Worm (Caenorhabditis elegans): ENCODE measurements around the gene C03B1.6.

- TF ChIP-seq ref-1 (GFP tag; conservative IDR thresholded peaks at IDR 0.05) (no peak), ztf-23 (GFP tag; IDR thresholded peaks at IDR 0.05) (no peak), med-1 (GFP tag; optimal IDR thresholded peaks at IDR 0.05; ENCODE audit: insufficient read depth) (no peak), klf-2 (GFP tag; conservative IDR thresholded peaks at IDR 0.05) (no peak)
These were observed 12.8 kb upstream of the C03B1.6 start for ce11 chrX:6337338-6337737.
